Fruit fly (Drosophila melanogaster): ENCODE results near the gene Srp72.

Srp72 gene

dm6 chr3R:20542283-20543144, 46.0 kb upstream of the Srp72 start (continued):
- TF ChIP-seq onecut (GFP tag; IDR thresholded peaks at IDR 0.05) (peak; percentile 32; the same call in 1 of the 2 replicates), Xrp1 (GFP tag; IDR thresholded peaks at IDR 0.05) (peak; percentile 74), tio (GFP tag; optimal IDR thresholded peaks at IDR 0.05) (peak; percentile 21), so (GFP tag; IDR thresholded peaks at IDR 0.05) (peak; percentile 59; the same call in 1 of the 3 replicates), CG3847 (GFP tag; IDR thresholded peaks at IDR 0.05) (no peak), CG10654 (GFP tag; optimal IDR thresholded peaks at IDR 0.05) (peak; percentile 19), CG4282 (GFP tag; optimal IDR thresholded peaks at IDR 0.05) (no peak), sug (tag; optimal IDR thresholded peaks at IDR 0.05) (peak; percentile 42), CG2875 (GFP tag; optimal IDR thresholded peaks at IDR 0.05) (peak; percentile 58), CrebB (tag; optimal IDR thresholded peaks at IDR 0.05) (peak; percentile 67), Jarid2 (GFP tag; optimal IDR thresholded peaks at IDR 0.05) (no peak), CG2678 (tag; optimal IDR thresholded peaks at IDR 0.05) (peak; percentile 44), Dll (GFP tag; IDR thresholded peaks at IDR 0.05; ENCODE audit: partially characterized antibody) (0 out of 4 replicates have a peak, but pooled peaks have one; percentile 11), Nf-YB (GFP tag; optimal IDR thresholded peaks at IDR 0.05) (peak; percentile 33), Dip3 (GFP tag; optimal IDR thresholded peaks at IDR 0.05) (no peak), sens (GFP tag) (peak; percentile 84), nerfin-1 (tag; optimal IDR thresholded peaks at IDR 0.05) (no peak), grn (GFP tag; optimal IDR thresholded peaks at IDR 0.05) (peak; percentile 29), eve (GFP tag; optimal IDR thresholded peaks at IDR 0.05) (peak in 1 of 2 experiments; percentile 75), CG10543 (GFP tag; optimal IDR thresholded peaks at IDR 0.05) (peak; percentile 9), Ada2b (GFP tag; IDR thresholded peaks at IDR 0.05) (no peak), CG10431 (GFP tag; optimal IDR thresholded peaks at IDR 0.05) (peak; percentile 3), Usf (GFP tag; optimal IDR thresholded peaks at IDR 0.05) (no peak), CG15601 (tag; optimal IDR thresholded peaks at IDR 0.05) (peak; percentile 81), cad (GFP tag; optimal IDR thresholded peaks at IDR 0.05) (peak; percentile 77), ftz-f1 (GFP tag; optimal IDR thresholded peaks at IDR 0.05) (no peak), CG12299 (tag; optimal IDR thresholded peaks at IDR 0.05) (peak; percentile 39), ap (GFP tag; IDR thresholded peaks at IDR 0.05) (no peak; the same call in 1 of the 2 replicates), CG3838 (GFP tag; optimal IDR thresholded peaks at IDR 0.05) (peak; percentile 51), Atf6 (GFP tag; IDR thresholded peaks at IDR 0.05) (peak; percentile 59), CG8281 (tag; optimal IDR thresholded peaks at IDR 0.05) (peak; percentile 16), CG15479 (GFP tag; optimal IDR thresholded peaks at IDR 0.05) (peak; percentile 83), usp (GFP tag; optimal IDR thresholded peaks at IDR 0.05) (no peak), Asciz (GFP tag; optimal IDR thresholded peaks at IDR 0.05) (peak; percentile 82), jigr1 (GFP tag; IDR thresholded peaks at IDR 0.05) (no peak), CG3281 (GFP tag; optimal IDR thresholded peaks at IDR 0.05) (peak; percentile 27), amos (GFP tag; IDR thresholded peaks at IDR 0.05; ENCODE audit: partially characterized antibody) (no peak), HHEX (GFP tag; optimal IDR thresholded peaks at IDR 0.05) (peak; percentile 51), HLH3B (GFP tag; IDR thresholded peaks at IDR 0.05) (peak; percentile 49; the same call in 1 of the 2 replicates), Awh (GFP tag; IDR thresholded peaks at IDR 0.05) (peak; percentile 74), ATbp (GFP tag; optimal IDR thresholded peaks at IDR 0.05) (peak; percentile 79), CG4854 (GFP tag; optimal IDR thresholded peaks at IDR 0.05) (no peak), gcm (GFP tag; optimal IDR thresholded peaks at IDR 0.05) (peak; percentile 72), CG18476 (GFP tag; optimal IDR thresholded peaks at IDR 0.05) (peak; percentile 22), scrt (GFP tag; optimal IDR thresholded peaks at IDR 0.05) (peak; percentile 47), CG17359 (tag; optimal IDR thresholded peaks at IDR 0.05) (peak; percentile 62), CG18619 (GFP tag; optimal IDR thresholded peaks at IDR 0.05) (peak; percentile 33), CG7987 (GFP tag; optimal IDR thresholded peaks at IDR 0.05) (no peak)
